Worm (Caenorhabditis elegans) whole organism, dauer: ENCODE data around the gene F09C6.3.

ENCODE experiments used
- unc-62 ChIP-seq: sonication (generic microtip); optimal IDR thresholded peaks from 2 replicates; lab custom pipeline; 2017; ENCODE audit warnings: missing biosample characterization, missing genetic modification reagents, missing genetic modification characterization

The F09C6.3 gene

DNA sequence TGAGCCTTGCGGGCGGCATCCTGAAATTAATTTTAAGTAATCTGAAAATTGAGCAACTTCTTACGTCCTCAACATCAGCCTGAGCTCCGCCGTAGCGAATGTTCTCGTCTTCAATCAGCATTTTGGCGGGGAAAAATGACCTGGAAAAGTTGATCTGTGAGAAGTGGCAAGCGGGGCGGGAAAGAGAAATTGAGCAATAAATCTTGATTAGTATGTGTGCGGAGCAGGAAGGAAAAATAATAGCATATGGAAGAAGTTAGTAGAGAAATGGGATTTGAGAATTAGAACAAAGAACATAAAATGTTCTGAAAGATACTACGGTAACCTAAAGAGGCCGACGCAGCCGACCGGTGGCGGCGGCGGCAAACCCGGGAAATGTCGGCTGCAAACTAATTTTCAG is 45.0 kb downstream of the F09C6.3 start, which contains the start of gene tni-3:
tni-3 (minus strand) TSS at position 140 of the 400 bp plus-strand sequence.
- no peak for TF ChIP-seq unc-62

DNA sequence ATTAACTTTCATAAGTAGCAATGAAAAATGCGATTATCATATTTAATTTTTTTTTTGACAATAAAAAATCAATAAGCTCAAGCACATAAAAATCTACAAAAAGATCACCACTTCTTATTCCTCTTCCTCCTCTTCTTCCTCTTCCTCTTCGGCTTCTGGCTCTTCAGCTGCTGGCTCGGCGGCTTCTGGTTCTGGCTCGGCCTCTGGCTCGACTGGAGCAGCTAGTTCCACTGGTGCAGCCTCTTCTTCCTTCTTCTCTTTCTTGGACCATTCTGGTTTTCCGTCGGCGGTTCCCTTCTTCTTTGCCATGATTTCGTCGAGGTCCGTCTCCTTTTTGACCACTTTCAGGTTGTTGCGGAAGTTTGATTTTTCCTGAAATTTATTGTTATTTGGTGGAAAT is 46.3 kb downstream of the F09C6.3 start:
- no peak for TF ChIP-seq unc-62

ce11 chrV:16832865-16833264 is 47.1 kb downstream of the F09C6.3 start, which contains the start of gene phy-3:
TSS of gene phy-3 (plus strand) at chrV:16833165.
- TF ChIP-seq unc-62, result no peak

ce11 chrV:16831921-16832320 is 48.0 kb downstream of the F09C6.3 start, which contains the start of gene srh-215:
TSS of gene srh-215 (minus strand) at chrV:16832021.
- no peak for TF ChIP-seq unc-62

- no peak for TF ChIP-seq unc-62
Measured at ce11 chrV:16831310-16831709, 48.6 kb downstream of the F09C6.3 start.

DNA sequence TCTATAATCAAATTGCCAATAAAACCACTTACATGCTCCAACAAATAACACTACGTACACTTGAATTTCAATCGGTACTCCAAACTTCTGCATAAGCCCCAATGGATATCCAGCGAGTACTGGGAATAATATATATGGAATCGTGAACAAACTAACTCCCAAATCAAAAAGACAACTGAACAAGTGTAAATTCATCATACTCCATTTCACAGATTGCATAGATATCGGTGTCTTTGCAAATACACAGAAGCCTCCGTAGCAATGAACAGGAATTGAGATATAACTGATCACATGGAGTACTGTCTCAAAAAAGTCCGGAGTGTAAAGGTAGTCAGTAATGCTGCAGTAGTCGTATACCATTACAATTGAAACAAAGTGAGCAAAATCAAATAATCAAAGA is 50.6 kb downstream of the F09C6.3 start, which contains the start of gene srh-214:
srh-214 (minus strand) TSS at position 360 of the 400 bp plus-strand sequence.
- TF ChIP-seq unc-62, result no peak
